Fruit fly (Drosophila melanogaster) whole organism: ENCODE data around the gene CG14082.

ENCODE experiments used
- CG8478 ChIP-seq: fragments of >200 bp; optimal IDR thresholded peaks from 2 replicates; lab custom pipeline; 2018; ENCODE audit warnings: inconsistent platforms
- EcR ChIP-seq, 2 experiments: fragments of >200 bp; optimal IDR thresholded peaks; 2 replicates each; lab custom pipeline; 2017; ENCODE audit warnings: missing biosample characterization in 2 of 2, missing genetic modification characterization in 2 of 2, missing genetic modification reagents in 2 of 2
- pan ChIP-seq: fragments of >200 bp; optimal IDR thresholded peaks from 2 replicates; lab custom pipeline; 2017
- psq ChIP-seq: fragments of >200 bp; optimal IDR thresholded peaks from 2 replicates; lab custom pipeline; 2017
- usp ChIP-seq: fragments of >200 bp; optimal IDR thresholded peaks from 2 replicates; lab custom pipeline; 2017; ENCODE audit warnings: missing biosample characterization, missing genetic modification characterization, mixed read lengths

DNA sequence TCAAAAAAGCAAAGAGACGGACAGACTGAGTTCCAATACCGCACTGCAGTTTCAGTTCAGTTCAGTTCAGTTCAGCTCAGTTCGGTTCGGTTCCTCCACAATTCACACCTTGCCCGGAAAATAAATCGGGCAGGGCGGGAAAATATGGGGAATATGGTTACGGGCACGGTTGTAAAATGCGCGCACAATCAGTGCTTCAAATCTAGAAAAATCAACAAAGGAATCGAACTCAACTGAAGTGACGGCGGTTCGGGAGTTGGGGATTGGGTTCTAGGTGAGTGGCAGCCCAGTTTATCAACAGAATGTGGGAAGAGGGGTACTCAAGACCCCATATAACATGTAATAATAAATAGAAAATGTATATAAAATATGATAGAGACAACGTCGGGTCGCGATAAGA is 42.3 kb upstream of the CG14082 start:
- TF ChIP-seq CG8478, result no peak
- no peak for TF ChIP-seq EcR (GFP tag; optimal IDR thresholded peaks at IDR 0.05; lab: Kevin White, UChicago)
- TF ChIP-seq pan (lab: Kevin White, UChicago), result no peak
- no peak for TF ChIP-seq usp
- TF ChIP-seq psq (lab: Kevin White, UChicago), result no peak
